Fruit fly (Drosophila melanogaster): ENCODE data around the gene CG31140.

DNA sequence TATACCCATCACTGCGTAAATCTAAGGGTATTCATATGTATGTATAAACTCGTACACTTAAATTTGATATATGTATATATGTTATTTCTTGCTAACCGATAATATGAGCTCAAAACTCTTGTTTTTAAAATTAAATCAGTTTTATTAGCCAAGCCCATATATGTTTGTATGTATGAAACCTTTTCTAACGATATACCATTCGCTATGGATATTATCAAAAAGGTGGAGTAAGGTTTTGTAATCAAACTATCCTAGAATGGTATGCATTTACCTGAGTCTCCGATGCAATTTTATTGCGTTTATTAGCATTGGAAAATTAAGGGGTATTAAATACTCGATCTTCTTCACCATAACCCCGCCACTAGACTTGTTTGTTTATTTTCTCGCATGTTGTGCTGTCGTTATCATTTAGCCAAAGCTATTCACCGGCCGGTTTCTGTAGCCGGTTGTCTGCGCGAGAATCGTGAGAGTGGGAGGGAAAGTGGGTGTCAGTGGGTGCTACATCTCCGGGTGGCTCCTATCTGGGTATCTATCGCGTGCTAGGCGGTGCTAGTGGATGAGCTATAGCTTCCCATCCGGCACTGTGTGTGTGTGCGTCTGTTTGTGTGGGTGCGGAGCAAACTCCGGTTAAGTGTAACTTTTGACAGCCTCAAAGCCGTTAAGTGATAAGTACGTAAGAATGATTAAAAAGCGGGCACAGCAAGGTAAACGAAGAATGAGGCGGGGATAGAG lies 45.0 kb downstream of the CG31140 start:
- TF ChIP-seq CG8478 (optimal IDR thresholded peaks at IDR 0.05) (no peak), CTCF (optimal IDR thresholded peaks at IDR 0.05) (no peak)
